Worm (Caenorhabditis elegans) whole organism, mixed stage, embryonic: ENCODE data around the gene F49H12.7.

Experiments
- M03D4.4 ChIP-seq: sonication (generic microtip); optimal IDR thresholded peaks from 2 replicates; lab custom pipeline; 2017; ENCODE audit warnings: mild to moderate bottlenecking, missing genetic modification characterization, missing compliant biosample characterization
- bed-3 ChIP-seq: fragments of 200-800 bp; sonication (Bioruptor generic); optimal IDR thresholded peaks from 3 replicates; lab custom pipeline; 2018; ENCODE audit warnings: mild to moderate bottlenecking, missing genetic modification characterization, moderate library complexity, missing compliant biosample characterization
- blmp-1 ChIP-seq: fragments of 150-350 bp; optimal IDR thresholded peaks from 2 replicates; lab custom pipeline; 2014; ENCODE audit warnings: missing biosample characterization, missing genetic modification characterization
- ceh-39 ChIP-seq: fragments of 150-350 bp; optimal IDR thresholded peaks from 2 replicates; lab custom pipeline; 2014; ENCODE audit warnings: missing biosample characterization, missing genetic modification characterization
- ceh-43 ChIP-seq: fragments of 200-800 bp; sonication (Bioruptor generic); optimal IDR thresholded peaks from 2 replicates; lab custom pipeline; 2018; ENCODE audit warnings: mild to moderate bottlenecking, missing genetic modification characterization, moderate library complexity, missing compliant biosample characterization
- ceh-83 ChIP-seq: fragments of 200-800 bp; sonication (Bioruptor generic); optimal IDR thresholded peaks from 2 replicates; lab custom pipeline; 2018; ENCODE audit warnings: mild to moderate bottlenecking, missing genetic modification characterization, missing compliant biosample characterization
- ces-1 ChIP-seq: fragments of 150-350 bp; optimal IDR thresholded peaks from 2 replicates; lab custom pipeline; 2014; ENCODE audit warnings: missing biosample characterization, missing genetic modification reagents, missing genetic modification characterization
- cnd-1 ChIP-seq: fragments of 200-800 bp; sonication (Bioruptor generic); optimal IDR thresholded peaks from 2 replicates; lab custom pipeline; 2018; ENCODE audit warnings: mild to moderate bottlenecking, missing genetic modification characterization, missing compliant biosample characterization
- drap-1 ChIP-seq: fragments of 200-800 bp; sonication (Bioruptor generic); optimal IDR thresholded peaks from 3 replicates; lab custom pipeline; 2018; ENCODE audit warnings: mild to moderate bottlenecking, missing genetic modification characterization, missing compliant biosample characterization
- elt-1 ChIP-seq: sonication (generic microtip); optimal IDR thresholded peaks from 2 replicates; lab custom pipeline; 2017; ENCODE audit warnings: missing genetic modification characterization, mild to moderate bottlenecking, missing compliant biosample characterization, antibody characterized with exemption, moderate library complexity, borderline replicate concordance; ENCODE audit not compliant: insufficient read depth
- elt-3 ChIP-seq: fragments of 150-350 bp; optimal IDR thresholded peaks from 2 replicates; lab custom pipeline; 2014; ENCODE audit warnings: missing biosample characterization, missing genetic modification characterization
- flh-1 ChIP-seq: fragments of 200-800 bp; sonication (Bioruptor generic); optimal IDR thresholded peaks from 2 replicates; lab custom pipeline; 2018; ENCODE audit warnings: mild to moderate bottlenecking, missing genetic modification characterization, moderate library complexity, missing compliant biosample characterization
- ham-2 ChIP-seq: fragments of 200-800 bp; sonication (Bioruptor generic); optimal IDR thresholded peaks from 2 replicates; lab custom pipeline; 2018; ENCODE audit warnings: mild to moderate bottlenecking, missing genetic modification characterization, missing compliant biosample characterization
- hlh-1 ChIP-seq: fragments of 150-350 bp; optimal IDR thresholded peaks from 2 replicates; lab custom pipeline; 2014; ENCODE audit warnings: missing biosample characterization, missing genetic modification reagents, missing genetic modification characterization
- lin-13 ChIP-seq: fragments of 150-350 bp; optimal IDR thresholded peaks from 2 replicates; lab custom pipeline; 2014; ENCODE audit warnings: missing biosample characterization, missing genetic modification characterization
- lin-32 ChIP-seq: fragments of 200-800 bp; sonication (Bioruptor generic); optimal IDR thresholded peaks from 2 replicates; lab custom pipeline; 2018; ENCODE audit warnings: mild to moderate bottlenecking, missing genetic modification characterization, missing compliant biosample characterization
- lsy-2 ChIP-seq: fragments of 150-350 bp; optimal IDR thresholded peaks from 2 replicates; lab custom pipeline; 2014; ENCODE audit warnings: missing biosample characterization, missing genetic modification characterization
- mab-5 ChIP-seq: fragments of 150-350 bp; optimal IDR thresholded peaks from 2 replicates; lab custom pipeline; 2014; ENCODE audit warnings: missing biosample characterization, missing genetic modification characterization
- mep-1 ChIP-seq: fragments of 150-350 bp; optimal IDR thresholded peaks from 2 replicates; lab custom pipeline; 2017; ENCODE audit warnings: missing biosample characterization, missing genetic modification reagents, missing genetic modification characterization, inconsistent platforms
- mls-2 ChIP-seq: sonication (generic microtip); optimal IDR thresholded peaks from 2 replicates; lab custom pipeline; 2016; ENCODE audit warnings: mild to moderate bottlenecking, missing genetic modification characterization, moderate library complexity, missing compliant biosample characterization
- nhr-12 ChIP-seq: fragments of 150-350 bp; optimal IDR thresholded peaks from 2 replicates; lab custom pipeline; 2014; ENCODE audit warnings: missing biosample characterization, missing genetic modification characterization
- nhr-2 ChIP-seq: fragments of 150-350 bp; optimal IDR thresholded peaks from 2 replicates; lab custom pipeline; 2014; ENCODE audit warnings: missing biosample characterization, missing genetic modification characterization
- nhr-237 ChIP-seq: fragments of 150-350 bp; optimal IDR thresholded peaks from 2 replicates; lab custom pipeline; 2014; ENCODE audit warnings: missing biosample characterization, missing genetic modification characterization
- nhr-28 ChIP-seq: fragments of 150-350 bp; optimal IDR thresholded peaks from 2 replicates; lab custom pipeline; 2014; ENCODE audit warnings: missing biosample characterization, missing genetic modification characterization
- nhr-76 ChIP-seq: sonication (generic microtip); optimal IDR thresholded peaks from 2 replicates; lab custom pipeline; 2017; ENCODE audit warnings: missing biosample characterization, missing genetic modification characterization
- pha-4 ChIP-seq: fragments of 150-350 bp; optimal IDR thresholded peaks from 2 replicates; lab custom pipeline; 2018; ENCODE audit warnings: missing biosample characterization, missing genetic modification reagents, missing genetic modification characterization
- sem-2 ChIP-seq: fragments of 200-800 bp; sonication (Bioruptor generic); optimal IDR thresholded peaks from 2 replicates; lab custom pipeline; 2018; ENCODE audit warnings: mild to moderate bottlenecking, missing genetic modification characterization, missing compliant biosample characterization
- snpc-4 ChIP-seq: fragments of 150-350 bp; optimal IDR thresholded peaks from 2 replicates; lab custom pipeline; 2014; ENCODE audit warnings: missing biosample characterization, missing genetic modification characterization
- sptf-1 ChIP-seq: sonication (generic microtip); optimal IDR thresholded peaks from 2 replicates; lab custom pipeline; 2017; ENCODE audit warnings: mild to moderate bottlenecking, missing genetic modification characterization, moderate library complexity, missing compliant biosample characterization
- tbx-8 ChIP-seq: fragments of 200-800 bp; sonication (Bioruptor generic); optimal IDR thresholded peaks from 2 replicates; lab custom pipeline; 2018; ENCODE audit warnings: mild to moderate bottlenecking, missing genetic modification characterization, moderate library complexity, missing compliant biosample characterization
- unc-120 ChIP-seq: sonication (generic microtip); optimal IDR thresholded peaks from 2 replicates; lab custom pipeline; 2017; ENCODE audit warnings: missing genetic modification characterization, missing compliant biosample characterization; ENCODE audit not compliant: poor library complexity, severe bottlenecking
- unc-39 ChIP-seq: fragments of 150-350 bp; optimal IDR thresholded peaks from 2 replicates; lab custom pipeline; 2014; ENCODE audit warnings: missing biosample characterization, missing genetic modification characterization
- unc-62 ChIP-seq: fragments of 150-350 bp; optimal IDR thresholded peaks from 2 replicates; lab custom pipeline; 2014; ENCODE audit warnings: missing biosample characterization, missing genetic modification reagents, missing genetic modification characterization
- zip-8 ChIP-seq: fragments of 150-350 bp; optimal IDR thresholded peaks from 2 replicates; lab custom pipeline; 2014; ENCODE audit warnings: missing biosample characterization, missing genetic modification characterization
- ztf-11 ChIP-seq: fragments of 150-350 bp; optimal IDR thresholded peaks from 2 replicates; lab custom pipeline; 2014; ENCODE audit warnings: missing biosample characterization, missing genetic modification characterization

F49H12.7 gene

ce11 chrX:2046124-2046722, 18.6 kb upstream of the F49H12.7 start, which contains the start of gene igcm-4:
TSS of gene igcm-4 (minus strand) at chrX:2046360.
- TF ChIP-seq nhr-28 (tag; lab: Kevin White, UChicago), result no peak
- no peak for TF ChIP-seq sem-2 (GFP tag; lab: Kevin White, UChicago)
- TF ChIP-seq lin-13, result peak; percentile 11
- peak; percentile 12 for TF ChIP-seq ces-1
- TF ChIP-seq lsy-2 (tag; lab: Kevin White, UChicago), result no peak
- TF ChIP-seq mep-1 (tag; lab: Kevin White, UChicago), result no peak
- no peak for TF ChIP-seq nhr-12 (tag; lab: Kevin White, UChicago)
- no peak for TF ChIP-seq tbx-8 (GFP tag; lab: Kevin White, UChicago)
- peak; percentile 39 for TF ChIP-seq sptf-1 (tag; lab: Kevin White, UChicago)
- TF ChIP-seq unc-62 (GFP tag; lab: Kevin White, UChicago), result peak; percentile 99
- no peak for TF ChIP-seq nhr-76
- TF ChIP-seq elt-1 (tag; lab: Kevin White, UChicago), result no peak
- TF ChIP-seq unc-39 (tag; lab: Kevin White, UChicago), result no peak
- no peak for TF ChIP-seq bed-3 (GFP tag; lab: Kevin White, UChicago)
- no peak for TF ChIP-seq ztf-11 (tag; lab: Kevin White, UChicago)
- no peak for TF ChIP-seq unc-120 (tag; lab: Kevin White, UChicago)
- TF ChIP-seq zip-8 (tag; lab: Kevin White, UChicago), result no peak
- TF ChIP-seq nhr-2, result peak; percentile 81
- TF ChIP-seq pha-4 (tag; lab: Kevin White, UChicago), result no peak
- peak; percentile 20 for TF ChIP-seq lin-32
- TF ChIP-seq ceh-83 (GFP tag; lab: Kevin White, UChicago), result no peak
- peak; percentile 1 for TF ChIP-seq hlh-1 (tag; lab: Kevin White, UChicago)
- TF ChIP-seq flh-1, result no peak
- TF ChIP-seq cnd-1 (tag; lab: Kevin White, UChicago), result peak; percentile 54
- TF ChIP-seq mls-2 (tag; lab: Kevin White, UChicago), result peak; percentile 37
- no peak for TF ChIP-seq drap-1 (GFP tag; lab: Kevin White, UChicago)
- TF ChIP-seq ham-2, result peak; percentile 37
- no peak for TF ChIP-seq ceh-43 (GFP tag; lab: Kevin White, UChicago)
- no peak for TF ChIP-seq blmp-1
- peak; percentile 82 for TF ChIP-seq mab-5 (tag; lab: Kevin White, UChicago)
- no peak for TF ChIP-seq ceh-39 (tag; lab: Kevin White, UChicago)
- no peak for TF ChIP-seq nhr-237
- no peak for TF ChIP-seq snpc-4 (tag; lab: Kevin White, UChicago)
- no peak for TF ChIP-seq M03D4.4 (tag; lab: Kevin White, UChicago)
- no peak for TF ChIP-seq elt-3 (tag; lab: Kevin White, UChicago)

- TF ChIP-seq unc-62 (GFP tag; lab: Kevin White, UChicago) (peak; percentile 68), unc-120 (tag; lab: Kevin White, UChicago) (no peak), bed-3 (GFP tag; lab: Kevin White, UChicago) (no peak), tbx-8 (GFP tag; lab: Kevin White, UChicago) (no peak), nhr-237 (no peak), ceh-43 (GFP tag; lab: Kevin White, UChicago) (no peak), mab-5 (tag; lab: Kevin White, UChicago) (no peak), nhr-12 (tag; lab: Kevin White, UChicago) (no peak), elt-3 (tag; lab: Kevin White, UChicago) (no peak), nhr-2 (peak; percentile 48), drap-1 (GFP tag; lab: Kevin White, UChicago) (no peak), pha-4 (tag; lab: Kevin White, UChicago) (peak; percentile 78), unc-39 (tag; lab: Kevin White, UChicago) (no peak)
Observed at ce11 chrX:2047208-2047946, 17.5 kb upstream of the F49H12.7 start.
